Worm (Caenorhabditis elegans) whole organism, late embryonic: ENCODE results near the gene F11F1.1.

Source experiments
- C08G9.2 ChIP-seq: sonication (generic microtip); optimal IDR thresholded peaks from 2 replicates; lab custom pipeline; 2016; ENCODE audit warnings: mild to moderate bottlenecking, missing genetic modification characterization, moderate library complexity, missing compliant biosample characterization
- ceh-18 ChIP-seq: sonication (generic microtip); optimal IDR thresholded peaks from 2 replicates; lab custom pipeline; 2016; ENCODE audit warnings: missing genetic modification characterization, missing compliant biosample characterization
- ceh-2 ChIP-seq: sonication (generic microtip); optimal IDR thresholded peaks from 2 replicates; lab custom pipeline; 2016; ENCODE audit warnings: missing genotype, missing genetic modification characterization, missing compliant biosample characterization
- ceh-31 ChIP-seq: sonication (generic microtip); optimal IDR thresholded peaks from 2 replicates; lab custom pipeline; 2016; ENCODE audit warnings: missing genetic modification characterization, missing compliant biosample characterization
- ceh-6 ChIP-seq: fragments of 200-800 bp; sonication (Bioruptor generic); optimal IDR thresholded peaks from 2 replicates; lab custom pipeline; 2018; ENCODE audit warnings: mild to moderate bottlenecking, missing genetic modification characterization, missing compliant biosample characterization
- ceh-9 ChIP-seq: sonication (generic microtip); optimal IDR thresholded peaks from 2 replicates; lab custom pipeline; 2016; ENCODE audit warnings: mild to moderate bottlenecking, missing genetic modification characterization, inconsistent platforms, missing compliant biosample characterization
- che-1 ChIP-seq: sonication (generic microtip); optimal IDR thresholded peaks from 2 replicates; lab custom pipeline; 2016; ENCODE audit warnings: mild to moderate bottlenecking, missing genetic modification characterization, missing compliant biosample characterization
- ets-4 ChIP-seq: sonication (generic microtip); optimal IDR thresholded peaks from 2 replicates; lab custom pipeline; 2016; ENCODE audit warnings: missing genetic modification characterization, missing compliant biosample characterization
- fkh-10 ChIP-seq: fragments of 150-350 bp; optimal IDR thresholded peaks from 2 replicates; lab custom pipeline; 2014; ENCODE audit warnings: missing biosample characterization, missing genetic modification reagents, missing genetic modification characterization
- gmeb-2 ChIP-seq: sonication (generic microtip); optimal IDR thresholded peaks from 2 replicates; lab custom pipeline; 2016; ENCODE audit warnings: missing genetic modification characterization, inconsistent platforms, missing compliant biosample characterization
- hlh-13 ChIP-seq: fragments of 200-800 bp; sonication (Bioruptor generic); optimal IDR thresholded peaks from 2 replicates; lab custom pipeline; 2018; ENCODE audit warnings: mild to moderate bottlenecking, missing genetic modification characterization, missing compliant biosample characterization
- hlh-8 ChIP-seq: sonication (generic microtip); optimal IDR thresholded peaks from 2 replicates; lab custom pipeline; 2016; ENCODE audit warnings: missing genotype, missing genetic modification characterization, missing compliant biosample characterization
- madf-2 ChIP-seq: sonication (generic microtip); optimal IDR thresholded peaks from 2 replicates; lab custom pipeline; 2017; ENCODE audit warnings: missing genetic modification characterization, missing compliant biosample characterization
- nhr-232 ChIP-seq: sonication (generic microtip); optimal IDR thresholded peaks from 2 replicates; lab custom pipeline; 2016; ENCODE audit warnings: missing genetic modification characterization, missing compliant biosample characterization
- pag-3 ChIP-seq: sonication (generic microtip); optimal IDR thresholded peaks from 2 replicates; lab custom pipeline; 2016; ENCODE audit warnings: missing compliant biosample characterization, missing genetic modification characterization, borderline replicate concordance
- pax-1 ChIP-seq: fragments of 150-350 bp; optimal IDR thresholded peaks from 2 replicates; lab custom pipeline; 2014; ENCODE audit warnings: missing biosample characterization, missing genetic modification characterization
- pqm-1 ChIP-seq: sonication (generic microtip); optimal IDR thresholded peaks from 2 replicates; lab custom pipeline; 2016; ENCODE audit warnings: missing genetic modification characterization, missing compliant biosample characterization
- sox-4 ChIP-seq: sonication (generic microtip); optimal IDR thresholded peaks from 2 replicates; lab custom pipeline; 2017; ENCODE audit warnings: mild to moderate bottlenecking, missing genetic modification characterization, inconsistent platforms, missing compliant biosample characterization
- tbx-7 ChIP-seq: sonication (generic microtip); optimal IDR thresholded peaks from 2 replicates; lab custom pipeline; 2016; ENCODE audit warnings: missing genotype, missing genetic modification characterization, missing compliant biosample characterization

Gene F11F1.1

ce11 chrIII:13436843-13437242 is 41.5 kb downstream of the F11F1.1 start, which contains the start of gene F45G2.9:
Gene F45G2.9 (minus strand): TSS chrIII:13436943.
- TF ChIP-seq hlh-13: no peak

- TF ChIP-seq ceh-31 (tag; lab: Kevin White, UChicago): peak; percentile 66
- peak; percentile 62 for TF ChIP-seq ets-4 (tag; lab: Kevin White, UChicago)
- TF ChIP-seq sox-4 (tag; lab: Kevin White, UChicago): no peak
- TF ChIP-seq gmeb-2 (tag; lab: Kevin White, UChicago): no peak
- no peak for TF ChIP-seq ceh-6
- no peak for TF ChIP-seq ceh-18 (tag; lab: Kevin White, UChicago)
- TF ChIP-seq ceh-9 (tag; lab: Kevin White, UChicago): no peak
- TF ChIP-seq tbx-7 (tag; lab: Kevin White, UChicago): peak; percentile 5
- no peak for TF ChIP-seq pqm-1
- TF ChIP-seq nhr-232 (tag; lab: Kevin White, UChicago): no peak
- no peak for TF ChIP-seq pax-1
- peak; percentile 25 for TF ChIP-seq ceh-2 (tag; lab: Kevin White, UChicago)
- TF ChIP-seq che-1 (tag; lab: Kevin White, UChicago): no peak
- peak; percentile 28 for TF ChIP-seq hlh-8
- TF ChIP-seq pag-3 (tag; lab: Kevin White, UChicago): no peak
- peak; percentile 70 for TF ChIP-seq C08G9.2
- no peak for TF ChIP-seq madf-2 (tag; lab: Kevin White, UChicago)
- TF ChIP-seq fkh-10 (GFP tag; lab: Kevin White, UChicago): no peak
- TF ChIP-seq, all 69 proteins: peak for 6
These were observed 44.1 kb downstream of the F11F1.1 start, which contains the start of gene ciao-2B for ce11 chrIII:13439415-13439814. Gene ciao-2B (minus strand): TSS chrIII:13439544.
